Worm (Caenorhabditis elegans) whole organism, mixed stage, embryonic: Measurements from ENCODE around the gene dgk-2.

Experiments
- M03D4.4 ChIP-seq: sonication (generic microtip); optimal IDR thresholded peaks from 2 replicates; lab custom pipeline; 2017; ENCODE audit warnings: mild to moderate bottlenecking, missing genetic modification characterization, missing compliant biosample characterization
- bed-3 ChIP-seq: fragments of 200-800 bp; sonication (Bioruptor generic); optimal IDR thresholded peaks from 3 replicates; lab custom pipeline; 2018; ENCODE audit warnings: mild to moderate bottlenecking, missing genetic modification characterization, moderate library complexity, missing compliant biosample characterization
- blmp-1 ChIP-seq: fragments of 150-350 bp; optimal IDR thresholded peaks from 2 replicates; lab custom pipeline; 2014; ENCODE audit warnings: missing biosample characterization, missing genetic modification characterization
- ceh-39 ChIP-seq: fragments of 150-350 bp; optimal IDR thresholded peaks from 2 replicates; lab custom pipeline; 2014; ENCODE audit warnings: missing biosample characterization, missing genetic modification characterization
- ceh-43 ChIP-seq: fragments of 200-800 bp; sonication (Bioruptor generic); optimal IDR thresholded peaks from 2 replicates; lab custom pipeline; 2018; ENCODE audit warnings: mild to moderate bottlenecking, missing genetic modification characterization, moderate library complexity, missing compliant biosample characterization
- ceh-83 ChIP-seq: fragments of 200-800 bp; sonication (Bioruptor generic); optimal IDR thresholded peaks from 2 replicates; lab custom pipeline; 2018; ENCODE audit warnings: mild to moderate bottlenecking, missing genetic modification characterization, missing compliant biosample characterization
- ces-1 ChIP-seq: fragments of 150-350 bp; optimal IDR thresholded peaks from 2 replicates; lab custom pipeline; 2014; ENCODE audit warnings: missing biosample characterization, missing genetic modification reagents, missing genetic modification characterization
- cnd-1 ChIP-seq: fragments of 200-800 bp; sonication (Bioruptor generic); optimal IDR thresholded peaks from 2 replicates; lab custom pipeline; 2018; ENCODE audit warnings: mild to moderate bottlenecking, missing genetic modification characterization, missing compliant biosample characterization
- drap-1 ChIP-seq: fragments of 200-800 bp; sonication (Bioruptor generic); optimal IDR thresholded peaks from 3 replicates; lab custom pipeline; 2018; ENCODE audit warnings: mild to moderate bottlenecking, missing genetic modification characterization, missing compliant biosample characterization
- elt-1 ChIP-seq: sonication (generic microtip); optimal IDR thresholded peaks from 2 replicates; lab custom pipeline; 2017; ENCODE audit warnings: missing genetic modification characterization, mild to moderate bottlenecking, missing compliant biosample characterization, antibody characterized with exemption, moderate library complexity, borderline replicate concordance; ENCODE audit not compliant: insufficient read depth
- elt-3 ChIP-seq: fragments of 150-350 bp; optimal IDR thresholded peaks from 2 replicates; lab custom pipeline; 2014; ENCODE audit warnings: missing biosample characterization, missing genetic modification characterization
- flh-1 ChIP-seq: fragments of 200-800 bp; sonication (Bioruptor generic); optimal IDR thresholded peaks from 2 replicates; lab custom pipeline; 2018; ENCODE audit warnings: mild to moderate bottlenecking, missing genetic modification characterization, moderate library complexity, missing compliant biosample characterization
- ham-2 ChIP-seq: fragments of 200-800 bp; sonication (Bioruptor generic); optimal IDR thresholded peaks from 2 replicates; lab custom pipeline; 2018; ENCODE audit warnings: mild to moderate bottlenecking, missing genetic modification characterization, missing compliant biosample characterization
- hlh-1 ChIP-seq: fragments of 150-350 bp; optimal IDR thresholded peaks from 2 replicates; lab custom pipeline; 2014; ENCODE audit warnings: missing biosample characterization, missing genetic modification reagents, missing genetic modification characterization
- lin-13 ChIP-seq: fragments of 150-350 bp; optimal IDR thresholded peaks from 2 replicates; lab custom pipeline; 2014; ENCODE audit warnings: missing biosample characterization, missing genetic modification characterization
- lin-32 ChIP-seq: fragments of 200-800 bp; sonication (Bioruptor generic); optimal IDR thresholded peaks from 2 replicates; lab custom pipeline; 2018; ENCODE audit warnings: mild to moderate bottlenecking, missing genetic modification characterization, missing compliant biosample characterization
- lsy-2 ChIP-seq: fragments of 150-350 bp; optimal IDR thresholded peaks from 2 replicates; lab custom pipeline; 2014; ENCODE audit warnings: missing biosample characterization, missing genetic modification characterization
- mab-5 ChIP-seq: fragments of 150-350 bp; optimal IDR thresholded peaks from 2 replicates; lab custom pipeline; 2014; ENCODE audit warnings: missing biosample characterization, missing genetic modification characterization
- mep-1 ChIP-seq: fragments of 150-350 bp; optimal IDR thresholded peaks from 2 replicates; lab custom pipeline; 2017; ENCODE audit warnings: missing biosample characterization, missing genetic modification reagents, missing genetic modification characterization, inconsistent platforms
- mls-2 ChIP-seq: sonication (generic microtip); optimal IDR thresholded peaks from 2 replicates; lab custom pipeline; 2016; ENCODE audit warnings: mild to moderate bottlenecking, missing genetic modification characterization, moderate library complexity, missing compliant biosample characterization
- nhr-12 ChIP-seq: fragments of 150-350 bp; optimal IDR thresholded peaks from 2 replicates; lab custom pipeline; 2014; ENCODE audit warnings: missing biosample characterization, missing genetic modification characterization
- nhr-2 ChIP-seq: fragments of 150-350 bp; optimal IDR thresholded peaks from 2 replicates; lab custom pipeline; 2014; ENCODE audit warnings: missing biosample characterization, missing genetic modification characterization
- nhr-237 ChIP-seq: fragments of 150-350 bp; optimal IDR thresholded peaks from 2 replicates; lab custom pipeline; 2014; ENCODE audit warnings: missing biosample characterization, missing genetic modification characterization
- nhr-28 ChIP-seq: fragments of 150-350 bp; optimal IDR thresholded peaks from 2 replicates; lab custom pipeline; 2014; ENCODE audit warnings: missing biosample characterization, missing genetic modification characterization
- nhr-76 ChIP-seq: sonication (generic microtip); optimal IDR thresholded peaks from 2 replicates; lab custom pipeline; 2017; ENCODE audit warnings: missing biosample characterization, missing genetic modification characterization
- pha-4 ChIP-seq: fragments of 150-350 bp; optimal IDR thresholded peaks from 2 replicates; lab custom pipeline; 2018; ENCODE audit warnings: missing biosample characterization, missing genetic modification reagents, missing genetic modification characterization
- sem-2 ChIP-seq: fragments of 200-800 bp; sonication (Bioruptor generic); optimal IDR thresholded peaks from 2 replicates; lab custom pipeline; 2018; ENCODE audit warnings: mild to moderate bottlenecking, missing genetic modification characterization, missing compliant biosample characterization
- snpc-4 ChIP-seq: fragments of 150-350 bp; optimal IDR thresholded peaks from 2 replicates; lab custom pipeline; 2014; ENCODE audit warnings: missing biosample characterization, missing genetic modification characterization
- sptf-1 ChIP-seq: sonication (generic microtip); optimal IDR thresholded peaks from 2 replicates; lab custom pipeline; 2017; ENCODE audit warnings: mild to moderate bottlenecking, missing genetic modification characterization, moderate library complexity, missing compliant biosample characterization
- tbx-8 ChIP-seq: fragments of 200-800 bp; sonication (Bioruptor generic); optimal IDR thresholded peaks from 2 replicates; lab custom pipeline; 2018; ENCODE audit warnings: mild to moderate bottlenecking, missing genetic modification characterization, moderate library complexity, missing compliant biosample characterization
- unc-120 ChIP-seq: sonication (generic microtip); optimal IDR thresholded peaks from 2 replicates; lab custom pipeline; 2017; ENCODE audit warnings: missing genetic modification characterization, missing compliant biosample characterization; ENCODE audit not compliant: poor library complexity, severe bottlenecking
- unc-39 ChIP-seq: fragments of 150-350 bp; optimal IDR thresholded peaks from 2 replicates; lab custom pipeline; 2014; ENCODE audit warnings: missing biosample characterization, missing genetic modification characterization
- unc-62 ChIP-seq: fragments of 150-350 bp; optimal IDR thresholded peaks from 2 replicates; lab custom pipeline; 2014; ENCODE audit warnings: missing biosample characterization, missing genetic modification reagents, missing genetic modification characterization
- zip-8 ChIP-seq: fragments of 150-350 bp; optimal IDR thresholded peaks from 2 replicates; lab custom pipeline; 2014; ENCODE audit warnings: missing biosample characterization, missing genetic modification characterization
- ztf-11 ChIP-seq: fragments of 150-350 bp; optimal IDR thresholded peaks from 2 replicates; lab custom pipeline; 2014; ENCODE audit warnings: missing biosample characterization, missing genetic modification characterization

dgk-2 gene

ce11 chrX:4466218-4466617 lies 38.0 kb downstream of the dgk-2 start, which contains the start of gene nmur-3:
Gene nmur-3, plus strand, starts transcription at chrX:4466518.
- TF ChIP-seq mls-2: no peak
- no peak for TF ChIP-seq elt-1
- TF ChIP-seq zip-8 (tag; lab: Kevin White, UChicago): no peak
- no peak for TF ChIP-seq sem-2 (GFP tag; lab: Kevin White, UChicago)
- TF ChIP-seq lsy-2: no peak
- TF ChIP-seq tbx-8 (GFP tag; lab: Kevin White, UChicago): no peak
- TF ChIP-seq bed-3 (GFP tag; lab: Kevin White, UChicago): no peak
- no peak for TF ChIP-seq ceh-83 (GFP tag; lab: Kevin White, UChicago)
- no peak for TF ChIP-seq unc-39 (tag; lab: Kevin White, UChicago)
- no peak for TF ChIP-seq M03D4.4 (tag; lab: Kevin White, UChicago)
- no peak for TF ChIP-seq lin-32 (GFP tag; lab: Kevin White, UChicago)
- no peak for TF ChIP-seq ceh-43 (GFP tag; lab: Kevin White, UChicago)
- TF ChIP-seq ces-1 (GFP tag; lab: Kevin White, UChicago): no peak

- no peak for TF ChIP-seq ces-1 (GFP tag; lab: Kevin White, UChicago)
- no peak for TF ChIP-seq lsy-2
- no peak for TF ChIP-seq nhr-237 (tag; lab: Kevin White, UChicago)
- no peak for TF ChIP-seq unc-62 (GFP tag; lab: Kevin White, UChicago)
- no peak for TF ChIP-seq pha-4 (tag; lab: Kevin White, UChicago)
- no peak for TF ChIP-seq snpc-4 (tag; lab: Kevin White, UChicago)
- TF ChIP-seq, all 35 proteins: peak for 0
Observed at ce11 chrX:4464367-4464766, 39.8 kb downstream of the dgk-2 start.

ce11 chrX:4462390-4462789 lies 41.8 kb downstream of the dgk-2 start, which contains the start of gene atg-16.1:
Gene atg-16.1, minus strand, starts transcription at chrX:4462465.
- no peak for TF ChIP-seq mab-5 (tag; lab: Kevin White, UChicago)
- no peak for TF ChIP-seq cnd-1 (tag; lab: Kevin White, UChicago)
- no peak for TF ChIP-seq ham-2 (GFP tag; lab: Kevin White, UChicago)
- TF ChIP-seq snpc-4 (tag; lab: Kevin White, UChicago): no peak
- no peak for TF ChIP-seq mls-2
- TF ChIP-seq sem-2 (GFP tag; lab: Kevin White, UChicago): no peak
- TF ChIP-seq lsy-2: peak; percentile 44
- no peak for TF ChIP-seq zip-8 (tag; lab: Kevin White, UChicago)
- TF ChIP-seq drap-1 (GFP tag; lab: Kevin White, UChicago): no peak
- TF ChIP-seq ces-1 (GFP tag; lab: Kevin White, UChicago): peak; percentile 13
- TF ChIP-seq M03D4.4 (tag; lab: Kevin White, UChicago): no peak
- peak; percentile 59 for TF ChIP-seq mep-1 (tag; lab: Kevin White, UChicago)
- TF ChIP-seq flh-1 (GFP tag; lab: Kevin White, UChicago): no peak
- no peak for TF ChIP-seq ceh-43 (GFP tag; lab: Kevin White, UChicago)
- no peak for TF ChIP-seq bed-3 (GFP tag; lab: Kevin White, UChicago)
- TF ChIP-seq sptf-1 (tag; lab: Kevin White, UChicago): no peak
- no peak for TF ChIP-seq elt-3
- TF ChIP-seq unc-39 (tag; lab: Kevin White, UChicago): no peak
- TF ChIP-seq nhr-2 (tag; lab: Kevin White, UChicago): peak; percentile 3
- no peak for TF ChIP-seq pha-4 (tag; lab: Kevin White, UChicago)

- TF ChIP-seq elt-3: no peak
- TF ChIP-seq lsy-2: no peak
- no peak for TF ChIP-seq elt-1
- no peak for TF ChIP-seq lin-32 (GFP tag; lab: Kevin White, UChicago)
- no peak for TF ChIP-seq M03D4.4 (tag; lab: Kevin White, UChicago)
- peak; percentile 50 for TF ChIP-seq hlh-1 (tag; lab: Kevin White, UChicago)
- no peak for TF ChIP-seq unc-39 (tag; lab: Kevin White, UChicago)
- no peak for TF ChIP-seq tbx-8 (GFP tag; lab: Kevin White, UChicago)
- TF ChIP-seq unc-120: peak; percentile 53
- TF ChIP-seq sem-2 (GFP tag; lab: Kevin White, UChicago): no peak
- TF ChIP-seq ceh-43 (GFP tag; lab: Kevin White, UChicago): no peak
- no peak for TF ChIP-seq flh-1 (GFP tag; lab: Kevin White, UChicago)
- no peak for TF ChIP-seq ham-2 (GFP tag; lab: Kevin White, UChicago)
- TF ChIP-seq cnd-1 (tag; lab: Kevin White, UChicago): peak; percentile 34
- TF ChIP-seq ztf-11: no peak
- no peak for TF ChIP-seq mab-5 (tag; lab: Kevin White, UChicago)
- no peak for TF ChIP-seq nhr-2 (tag; lab: Kevin White, UChicago)
- TF ChIP-seq ceh-83 (GFP tag; lab: Kevin White, UChicago): no peak
- TF ChIP-seq mep-1 (tag; lab: Kevin White, UChicago): no peak
- TF ChIP-seq bed-3 (GFP tag; lab: Kevin White, UChicago): no peak
- TF ChIP-seq blmp-1 (tag; lab: Kevin White, UChicago): no peak
- no peak for TF ChIP-seq nhr-237 (tag; lab: Kevin White, UChicago)
- TF ChIP-seq lin-13 (tag; lab: Kevin White, UChicago): no peak
- TF ChIP-seq pha-4 (tag; lab: Kevin White, UChicago): peak; percentile 19
- peak; percentile 57 for TF ChIP-seq ces-1 (GFP tag; lab: Kevin White, UChicago)
- TF ChIP-seq snpc-4 (tag; lab: Kevin White, UChicago): no peak
- peak; percentile 33 for TF ChIP-seq mls-2
- TF ChIP-seq nhr-12: no peak
- TF ChIP-seq sptf-1 (tag; lab: Kevin White, UChicago): peak; percentile 37
- TF ChIP-seq unc-62 (GFP tag; lab: Kevin White, UChicago): no peak
- TF ChIP-seq drap-1 (GFP tag; lab: Kevin White, UChicago): no peak
- no peak for TF ChIP-seq zip-8 (tag; lab: Kevin White, UChicago)
- no peak for TF ChIP-seq nhr-76 (tag; lab: Kevin White, UChicago)
- no peak for TF ChIP-seq nhr-28 (tag; lab: Kevin White, UChicago)
- TF ChIP-seq ceh-39 (tag; lab: Kevin White, UChicago): no peak
- TF ChIP-seq, all 35 proteins: peak for 7
Observed at ce11 chrX:4457853-4458322, 46.3 kb downstream of the dgk-2 start, which contains the start of gene aps-2. Gene aps-2, plus strand, starts transcription at chrX:4458272.
